Fruit fly (Drosophila melanogaster): ENCODE measurements around the gene Pect.

Gene Pect

dm6 chr2L:13164994-13165801, 38.4 kb upstream of the Pect start, which contains the start of gene Sirt1 (continued):
- peak; percentile 89 for TF ChIP-seq Ptx1 (GFP tag; IDR thresholded peaks at IDR 0.05)
- TF ChIP-seq H2.0 (GFP tag; IDR thresholded peaks at IDR 0.05), result peak; percentile 68
- peak; percentile 88 for TF ChIP-seq Usf (GFP tag; optimal IDR thresholded peaks at IDR 0.05)
- no peak for TF ChIP-seq CG3163 (GFP tag; optimal IDR thresholded peaks at IDR 0.05)
- peak; percentile 16 for TF ChIP-seq CG12219 (GFP tag; optimal IDR thresholded peaks at IDR 0.05)
- peak; percentile 38 for TF ChIP-seq CG5245 (GFP tag; optimal IDR thresholded peaks at IDR 0.05)
- peak; percentile 86 for TF ChIP-seq CG1233 (GFP tag; optimal IDR thresholded peaks at IDR 0.05)
- no peak for TF ChIP-seq CkIIα-i1 (GFP tag; IDR thresholded peaks at IDR 0.05)
- peak; percentile 4 for TF ChIP-seq eyg (GFP tag; optimal IDR thresholded peaks at IDR 0.05)
- TF ChIP-seq CG34376 (GFP tag; optimal IDR thresholded peaks at IDR 0.05), result peak; percentile 43
- no peak for TF ChIP-seq CG17802 (tag; optimal IDR thresholded peaks at IDR 0.05)
- peak; percentile 91 for TF ChIP-seq sens (GFP tag)
- TF ChIP-seq ap (GFP tag; IDR thresholded peaks at IDR 0.05), result peak; percentile 70
- no peak for TF ChIP-seq D (optimal IDR thresholded peaks at IDR 0.05)
- peak; percentile 79 for TF ChIP-seq D (GFP tag; optimal IDR thresholded peaks at IDR 0.05)
- TF ChIP-seq CG1647 (GFP tag; optimal IDR thresholded peaks at IDR 0.05), result no peak
- peak; percentile 34 for TF ChIP-seq HmgZ (tag; optimal IDR thresholded peaks at IDR 0.05)
- no peak for TF ChIP-seq ato (GFP tag; IDR thresholded peaks at IDR 0.05; ENCODE audit: partially characterized antibody)
- peak; percentile 32; the same call in 1 of the 2 replicates for TF ChIP-seq Taf1 (GFP tag; IDR thresholded peaks at IDR 0.05)
- TF ChIP-seq CG7963 (GFP tag; IDR thresholded peaks at IDR 0.05; ENCODE audit: partially characterized antibody), result no peak
- TF ChIP-seq Sox100B (GFP tag; optimal IDR thresholded peaks at IDR 0.05), result no peak
- peak; percentile 80 for TF ChIP-seq nerfin-1 (tag; optimal IDR thresholded peaks at IDR 0.05)
- peak; percentile 73 for TF ChIP-seq CG14667 (GFP tag; IDR thresholded peaks at IDR 0.05)
- peak; percentile 54 for TF ChIP-seq sd (tag; optimal IDR thresholded peaks at IDR 0.05)
- peak; percentile 77; the same call in 2 of the 3 replicates for TF ChIP-seq CG3726 (GFP tag; IDR thresholded peaks at IDR 0.05)
- TF ChIP-seq ac (GFP tag; optimal IDR thresholded peaks at IDR 0.05), result no peak
- peak; percentile 51 for TF ChIP-seq onecut (GFP tag; IDR thresholded peaks at IDR 0.05)
- TF ChIP-seq fd3F (GFP tag; optimal IDR thresholded peaks at IDR 0.05), result peak; percentile 87
- TF ChIP-seq Asciz (GFP tag; optimal IDR thresholded peaks at IDR 0.05), result peak; percentile 48
- TF ChIP-seq CG34224 (GFP tag; IDR thresholded peaks at IDR 0.05; ENCODE audit: partially characterized antibody), result peak; percentile 45; the same call in 1 of the 3 replicates
- TF ChIP-seq crc (GFP tag; optimal IDR thresholded peaks at IDR 0.05), result no peak
- TF ChIP-seq lov (optimal IDR thresholded peaks at IDR 0.05), result no peak
- TF ChIP-seq lov (GFP tag; IDR thresholded peaks at IDR 0.05), result 0 out of 3 replicates have a peak, but pooled peaks have one; percentile 29
- peak; percentile 88 for TF ChIP-seq Med (GFP tag)
- TF ChIP-seq CTCF (GFP tag; optimal IDR thresholded peaks at IDR 0.05), result no peak
- peak; percentile 80 for TF ChIP-seq CG33557 (GFP tag; optimal IDR thresholded peaks at IDR 0.05)
- no peak for TF ChIP-seq CG1603 (tag; optimal IDR thresholded peaks at IDR 0.05)
- TF ChIP-seq gsb (GFP tag; IDR thresholded peaks at IDR 0.05), result peak; percentile 52; the same call in 1 of the 2 replicates
- TF ChIP-seq CG12104 (GFP tag; optimal IDR thresholded peaks at IDR 0.05), result peak; percentile 88
- TF ChIP-seq zen (tag; optimal IDR thresholded peaks at IDR 0.05), result peak; percentile 81
- peak; percentile 84 for TF ChIP-seq CG32532 (GFP tag; IDR thresholded peaks at IDR 0.05)
- peak; percentile 8 for TF ChIP-seq Ets97D (GFP tag; optimal IDR thresholded peaks at IDR 0.05)
- no peak for TF ChIP-seq inv (GFP tag; IDR thresholded peaks at IDR 0.05; ENCODE audit: partially characterized antibody)
- TF ChIP-seq dan (GFP tag; IDR thresholded peaks at IDR 0.05), result peak; percentile 56
- TF ChIP-seq Fer2 (tag; optimal IDR thresholded peaks at IDR 0.05), result peak; percentile 74
- TF ChIP-seq jigr1 (GFP tag; IDR thresholded peaks at IDR 0.05), result peak; percentile 70; the same call in 1 of the 3 replicates
- peak; percentile 74 for TF ChIP-seq ssp (GFP tag; IDR thresholded peaks at IDR 0.05)
- TF ChIP-seq scrt (GFP tag; optimal IDR thresholded peaks at IDR 0.05), result peak; percentile 41
- TF ChIP-seq CG2129 (GFP tag; IDR thresholded peaks at IDR 0.05; ENCODE audit: partially characterized antibody), result no peak
- no peak for TF ChIP-seq yki (optimal IDR thresholded peaks at IDR 0.05)

Data from whole organism, embryonic.